Fruit fly (Drosophila melanogaster): Measurements from ENCODE around the gene CG32112.

Gene CG32112

dm6 chr3L:12792933-12793448, 51.5 kb downstream of the CG32112 start (continued):
- 0 out of 3 replicates have a peak, but pooled peaks have one; percentile 44 for TF ChIP-seq CG11456 (GFP tag; IDR thresholded peaks at IDR 0.05)
- peak; percentile 53 for TF ChIP-seq CG17568 (GFP tag; optimal IDR thresholded peaks at IDR 0.05)
- no peak for TF ChIP-seq CG16813 (GFP tag; IDR thresholded peaks at IDR 0.05; ENCODE audit: partially characterized antibody)
- peak; percentile 70 for TF ChIP-seq Med (GFP tag)
- TF ChIP-seq CG12155 (GFP tag; optimal IDR thresholded peaks at IDR 0.05), result peak; percentile 42
- TF ChIP-seq CG13775 (GFP tag; optimal IDR thresholded peaks at IDR 0.05), result peak; percentile 39
- peak; percentile 78 for TF ChIP-seq CG11696 (GFP tag; IDR thresholded peaks at IDR 0.05)
- TF ChIP-seq CG10979 (tag; optimal IDR thresholded peaks at IDR 0.05), result peak; percentile 69
- peak; percentile 63 for TF ChIP-seq Atf6 (GFP tag; IDR thresholded peaks at IDR 0.05)
- peak; percentile 53 for TF ChIP-seq CG17385 (GFP tag; optimal IDR thresholded peaks at IDR 0.05)
- no peak for TF ChIP-seq crol (GFP tag; IDR thresholded peaks at IDR 0.05)
- no peak for TF ChIP-seq NFAT (GFP tag; IDR thresholded peaks at IDR 0.05)
- TF ChIP-seq Awh (GFP tag; IDR thresholded peaks at IDR 0.05), result peak; percentile 55; the same call in 1 of the 2 replicates
- TF ChIP-seq CG11695 (GFP tag; IDR thresholded peaks at IDR 0.05), result peak; percentile 92
- TF ChIP-seq Ssrp (tag; optimal IDR thresholded peaks at IDR 0.05), result peak; percentile 40
- peak; percentile 48 for TF ChIP-seq ATbp (GFP tag; optimal IDR thresholded peaks at IDR 0.05)
- peak; percentile 64; the same call in 1 of the 2 replicates for TF ChIP-seq lmd (GFP tag; IDR thresholded peaks at IDR 0.05)
- peak; percentile 56 for TF ChIP-seq CG13894 (tag; optimal IDR thresholded peaks at IDR 0.05)
- peak; percentile 40 for TF ChIP-seq Nf-YB (GFP tag; optimal IDR thresholded peaks at IDR 0.05)
- peak; percentile 39 for TF ChIP-seq tap (tag; optimal IDR thresholded peaks at IDR 0.05)
- no peak for TF ChIP-seq CG12942 (GFP tag; optimal IDR thresholded peaks at IDR 0.05)
- peak; percentile 9; the same call in 1 of the 2 replicates for TF ChIP-seq CG14667 (GFP tag; IDR thresholded peaks at IDR 0.05)
- TF ChIP-seq CG7839 (tag; optimal IDR thresholded peaks at IDR 0.05), result peak; percentile 78
- TF ChIP-seq Hmx (GFP tag; optimal IDR thresholded peaks at IDR 0.05), result peak; percentile 70
- TF ChIP-seq CG9727 (GFP tag; optimal IDR thresholded peaks at IDR 0.05), result peak; percentile 52
- TF ChIP-seq CG9797 (GFP tag; optimal IDR thresholded peaks at IDR 0.05), result no peak
- TF ChIP-seq danr (GFP tag; IDR thresholded peaks at IDR 0.05), result no peak
- peak; percentile 54 for TF ChIP-seq nerfin-1 (tag; optimal IDR thresholded peaks at IDR 0.05)
- peak; percentile 33 for TF ChIP-seq Fer2 (tag; optimal IDR thresholded peaks at IDR 0.05)
- peak; percentile 73 for TF ChIP-seq CG2120 (GFP tag; optimal IDR thresholded peaks at IDR 0.05)
- peak; percentile 22; the same call in 1 of the 3 replicates for TF ChIP-seq Aef1 (GFP tag; IDR thresholded peaks at IDR 0.05)
- TF ChIP-seq CG10543 (GFP tag; optimal IDR thresholded peaks at IDR 0.05), result peak; percentile 11
- TF ChIP-seq corto (GFP tag; optimal IDR thresholded peaks at IDR 0.05), result peak; percentile 55
- TF ChIP-seq HHEX (GFP tag; optimal IDR thresholded peaks at IDR 0.05), result peak; percentile 39
- peak; percentile 54 for TF ChIP-seq Hr3 (GFP tag; optimal IDR thresholded peaks at IDR 0.05)
- TF ChIP-seq Spps (tag; optimal IDR thresholded peaks at IDR 0.05), result peak; percentile 3
- TF ChIP-seq Ravus (GFP tag; IDR thresholded peaks at IDR 0.05), result no peak
- TF ChIP-seq CG9932 (GFP tag; IDR thresholded peaks at IDR 0.05), result peak; percentile 71
- no peak for TF ChIP-seq cato (GFP tag; optimal IDR thresholded peaks at IDR 0.05; ENCODE audit: borderline replicate concordance)
- no peak for TF ChIP-seq en (GFP tag; optimal IDR thresholded peaks at IDR 0.05)
- TF ChIP-seq slbo (GFP tag; IDR thresholded peaks at IDR 0.05), result peak; percentile 58; the same call in 1 of the 2 replicates
- TF ChIP-seq Fer1 (GFP tag; optimal IDR thresholded peaks at IDR 0.05), result peak; percentile 74
- peak; percentile 15 for TF ChIP-seq CG4820 (GFP tag; optimal IDR thresholded peaks at IDR 0.05)
- TF ChIP-seq E2f2 (GFP tag; IDR thresholded peaks at IDR 0.05), result peak; percentile 35; the same call in 1 of the 2 replicates
- TF ChIP-seq bsh (GFP tag; optimal IDR thresholded peaks at IDR 0.05), result peak; percentile 58 to 69
- TF ChIP-seq Jarid2 (GFP tag; optimal IDR thresholded peaks at IDR 0.05), result peak; percentile 18
- TF ChIP-seq CG30403 (GFP tag; optimal IDR thresholded peaks at IDR 0.05), result peak; percentile 73
- peak; percentile 75 for TF ChIP-seq gcm (GFP tag; optimal IDR thresholded peaks at IDR 0.05)
- no peak for TF ChIP-seq peb (GFP tag; IDR thresholded peaks at IDR 0.05)
- TF ChIP-seq exex (tag; optimal IDR thresholded peaks at IDR 0.05), result peak; percentile 28
